Worm (Caenorhabditis elegans): ENCODE measurements around the gene F02A9.1.

DNA sequence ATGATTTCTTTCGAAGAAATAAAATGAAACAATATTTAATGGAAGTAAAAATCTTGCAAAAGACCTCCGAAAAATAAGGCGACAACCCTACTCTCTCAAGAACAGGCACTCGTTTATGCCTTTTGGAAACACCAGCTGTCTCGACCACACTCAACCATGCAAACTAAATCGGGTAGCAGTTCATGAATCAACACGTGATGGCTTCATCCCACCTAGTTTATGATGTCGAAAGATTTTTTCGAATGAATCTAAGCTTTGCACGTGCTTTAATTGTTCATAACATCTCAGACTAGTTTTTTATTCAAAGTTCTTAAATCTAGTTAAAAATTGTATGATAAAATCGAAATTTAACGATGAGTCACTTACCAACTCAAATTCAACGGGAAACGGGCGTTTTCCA, 24.3 kb downstream of the F02A9.1 start:
- TF ChIP-seq fkh-3 (tag; optimal IDR thresholded peaks at IDR 0.05) = no peak
- no peak for TF ChIP-seq nfyb-1 (GFP tag; IDR thresholded peaks at IDR 0.05)
- no peak for TF ChIP-seq lsl-1 (GFP tag; optimal IDR thresholded peaks at IDR 0.05)
- no peak for TF ChIP-seq F23B12.7 (tag; optimal IDR thresholded peaks at IDR 0.05; ENCODE audit: insufficient read depth)
- no peak for TF ChIP-seq dox-1 (GFP tag; IDR thresholded peaks at IDR 0.05)
- peak; percentile 87 for TF ChIP-seq ama-1 (optimal IDR thresholded peaks at IDR 0.05)
- no peak for TF ChIP-seq ama-1 (GFP tag; optimal IDR thresholded peaks at IDR 0.05)
- no peak for TF ChIP-seq cebp-1 (GFP tag; IDR thresholded peaks at IDR 0.05)
- TF ChIP-seq cebp-1 (tag; optimal IDR thresholded peaks at IDR 0.05) = no peak
- TF ChIP-seq die-1 (tag; optimal IDR thresholded peaks at IDR 0.05) = no peak
